Fruit fly (Drosophila melanogaster): ENCODE results near the gene CG13895.

CG13895 gene

DNA sequence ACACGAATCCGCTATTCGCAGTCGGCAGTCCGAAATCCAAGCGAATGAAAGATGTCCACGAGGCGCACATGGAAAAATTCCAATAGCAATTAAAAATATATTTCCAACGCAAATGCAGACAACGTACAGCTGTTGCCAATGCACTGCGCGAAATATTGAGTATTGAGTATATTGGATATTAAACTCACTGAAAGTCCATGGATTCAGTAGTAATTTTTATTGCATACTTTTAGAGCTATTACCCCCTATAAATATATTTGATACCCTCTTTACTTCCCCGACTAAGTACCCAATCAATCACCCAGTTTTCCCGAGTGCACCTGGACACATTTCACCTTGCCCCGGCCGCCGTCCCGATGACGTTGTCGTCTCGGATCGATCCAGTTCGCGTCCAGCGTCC, 33.7 kb upstream of the CG13895 start (continued):
- TF ChIP-seq Sox14 (GFP tag; optimal IDR thresholded peaks at IDR 0.05) (peak; percentile 52), ss (GFP tag; optimal IDR thresholded peaks at IDR 0.05) (no peak), fd85E (GFP tag; optimal IDR thresholded peaks at IDR 0.05) (no peak), Eip93F (GFP tag; optimal IDR thresholded peaks at IDR 0.05) (no peak), Lpt (GFP tag; optimal IDR thresholded peaks at IDR 0.05) (peak; percentile 86), pdm3 (GFP tag; optimal IDR thresholded peaks at IDR 0.05) (peak; percentile 49), net (GFP tag; optimal IDR thresholded peaks at IDR 0.05) (peak; percentile 32), CG16779 (tag; optimal IDR thresholded peaks at IDR 0.05) (peak; percentile 22), dsx (GFP tag; optimal IDR thresholded peaks at IDR 0.05; ENCODE audit: poor library complexity, severe bottlenecking) (no peak), Sox15 (GFP tag; optimal IDR thresholded peaks at IDR 0.05) (no peak), Met (GFP tag; optimal IDR thresholded peaks at IDR 0.05) (peak; percentile 18), CG11762 (GFP tag; optimal IDR thresholded peaks at IDR 0.05; ENCODE audit: insufficient read depth) (peak; percentile 41), CG9139 (GFP tag; optimal IDR thresholded peaks at IDR 0.05) (no peak), Blimp-1 (GFP tag; optimal IDR thresholded peaks at IDR 0.05) (no peak), CG10631 (GFP tag; optimal IDR thresholded peaks at IDR 0.05) (peak; percentile 51), CG6163 (GFP tag; IDR thresholded peaks at IDR 0.05) (peak; percentile 82), CG32006 (GFP tag; optimal IDR thresholded peaks at IDR 0.05) (peak; percentile 95), vri (GFP tag; optimal IDR thresholded peaks at IDR 0.05) (no peak), CG8319 (GFP tag; optimal IDR thresholded peaks at IDR 0.05) (no peak), Hr39 (GFP tag; optimal IDR thresholded peaks at IDR 0.05) (no peak), OdsH (GFP tag; optimal IDR thresholded peaks at IDR 0.05) (peak; percentile 60), esn (GFP tag; optimal IDR thresholded peaks at IDR 0.05) (no peak), CG6276 (GFP tag; optimal IDR thresholded peaks at IDR 0.05) (peak; percentile 74), CG7368 (GFP tag; optimal IDR thresholded peaks at IDR 0.05) (peak; percentile 17), CG1621 (tag; optimal IDR thresholded peaks at IDR 0.05) (peak; percentile 3), acj6 (GFP tag; optimal IDR thresholded peaks at IDR 0.05) (peak; percentile 16), CG11294 (GFP tag; IDR thresholded peaks at IDR 0.05) (peak; percentile 65; the same call in 1 of the 2 replicates), Sox102F (GFP tag; optimal IDR thresholded peaks at IDR 0.05) (no peak), Eip75B (GFP tag; optimal IDR thresholded peaks at IDR 0.05) (peak; percentile 56)

DNA sequence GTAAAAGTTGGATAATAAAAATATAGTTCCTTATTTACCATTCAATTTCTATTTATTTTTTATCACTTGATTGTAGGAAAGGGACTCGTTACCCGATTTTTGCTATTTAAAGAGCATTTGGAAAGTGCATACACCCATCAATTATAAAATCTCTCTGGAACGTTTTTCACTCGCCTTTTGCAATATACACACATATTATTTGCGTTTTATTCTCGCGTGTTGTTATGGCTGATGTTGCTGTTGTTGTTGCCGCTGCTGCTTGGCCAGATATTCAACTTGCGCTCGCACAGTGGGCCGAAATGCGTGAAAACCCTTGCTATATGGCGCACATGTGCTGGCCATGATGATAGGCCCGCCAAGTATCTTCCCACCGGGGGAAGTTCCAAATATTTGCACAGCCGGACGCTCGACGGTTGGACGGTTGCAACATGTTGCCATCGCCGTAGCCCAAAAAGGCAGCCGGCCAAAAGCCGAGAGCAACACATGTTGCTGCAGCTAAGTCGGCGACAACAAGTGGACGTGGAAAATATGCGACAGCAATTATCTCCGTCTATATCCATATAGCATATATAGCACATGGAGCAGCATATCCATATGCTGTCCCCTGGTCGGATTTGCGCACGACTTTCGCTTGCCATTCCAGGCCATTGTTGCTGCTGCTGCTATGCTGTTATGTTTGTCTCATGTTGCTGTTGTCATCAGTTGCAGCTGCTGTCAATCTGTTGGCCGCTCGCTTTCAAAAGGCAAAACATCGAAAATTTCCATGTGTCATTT, 31.5 kb upstream of the CG13895 start:
- TF ChIP-seq Ets96B (tag; optimal IDR thresholded peaks at IDR 0.05): peak; percentile 4
- TF ChIP-seq Blimp-1 (GFP tag; optimal IDR thresholded peaks at IDR 0.05): no peak
- peak; percentile 33 for TF ChIP-seq CG6276 (GFP tag; optimal IDR thresholded peaks at IDR 0.05)
- TF ChIP-seq vri (GFP tag; optimal IDR thresholded peaks at IDR 0.05): peak; percentile 26
- TF ChIP-seq CG10631 (GFP tag; optimal IDR thresholded peaks at IDR 0.05): peak; percentile 35
- TF ChIP-seq CG6163 (GFP tag; IDR thresholded peaks at IDR 0.05): peak; percentile 63
- TF ChIP-seq CG6854 (GFP tag; optimal IDR thresholded peaks at IDR 0.05): no peak
- peak; percentile 55 for TF ChIP-seq CG32006 (GFP tag; optimal IDR thresholded peaks at IDR 0.05)
- peak; percentile 18 for TF ChIP-seq dac (GFP tag; optimal IDR thresholded peaks at IDR 0.05)
- TF ChIP-seq CG3032 (tag; optimal IDR thresholded peaks at IDR 0.05): peak; percentile 24
- peak; percentile 12 for TF ChIP-seq Sox14 (GFP tag; optimal IDR thresholded peaks at IDR 0.05)
- TF ChIP-seq eg (GFP tag; IDR thresholded peaks at IDR 0.05): peak; percentile 38; the same call in 2 of the 3 replicates
- peak; percentile 6 for TF ChIP-seq CG4318 (GFP tag; optimal IDR thresholded peaks at IDR 0.05)
- no peak for TF ChIP-seq Smox (GFP tag; optimal IDR thresholded peaks at IDR 0.05)
- TF ChIP-seq CG3919 (GFP tag; optimal IDR thresholded peaks at IDR 0.05): peak; percentile 38
- TF ChIP-seq Eip78C (GFP tag): peak; percentile 87
- peak; percentile 32 for TF ChIP-seq Hr39 (GFP tag; optimal IDR thresholded peaks at IDR 0.05)
- TF ChIP-seq fkh (GFP tag; optimal IDR thresholded peaks at IDR 0.05): peak; percentile 47
- no peak for TF ChIP-seq fd85E (GFP tag; optimal IDR thresholded peaks at IDR 0.05)
- no peak for TF ChIP-seq topi (GFP tag; optimal IDR thresholded peaks at IDR 0.05)
- TF ChIP-seq fd59A (GFP tag; optimal IDR thresholded peaks at IDR 0.05): peak; percentile 13
- TF ChIP-seq Lpt (GFP tag; optimal IDR thresholded peaks at IDR 0.05): no peak
- no peak for TF ChIP-seq Sox15 (GFP tag; optimal IDR thresholded peaks at IDR 0.05)
- TF ChIP-seq CG8632 (GFP tag; optimal IDR thresholded peaks at IDR 0.05): no peak
- peak; percentile 24 for TF ChIP-seq CG31627 (GFP tag; optimal IDR thresholded peaks at IDR 0.05)
- TF ChIP-seq ss (GFP tag; optimal IDR thresholded peaks at IDR 0.05): peak in 1 of 2 experiments; percentile 29
- TF ChIP-seq lz (GFP tag; optimal IDR thresholded peaks at IDR 0.05): peak; percentile 5
- no peak for TF ChIP-seq CG15336 (GFP tag; IDR thresholded peaks at IDR 0.05)
- TF ChIP-seq CG7368 (GFP tag; optimal IDR thresholded peaks at IDR 0.05): peak; percentile 31
- no peak for TF ChIP-seq CG11294 (GFP tag; IDR thresholded peaks at IDR 0.05)
- peak; percentile 23 for TF ChIP-seq Ets21C (GFP tag; optimal IDR thresholded peaks at IDR 0.05)
- peak; percentile 30 for TF ChIP-seq Hr4 (GFP tag; optimal IDR thresholded peaks at IDR 0.05)
